Worm (Caenorhabditis elegans): ENCODE data around the gene sma-9.

DNA sequence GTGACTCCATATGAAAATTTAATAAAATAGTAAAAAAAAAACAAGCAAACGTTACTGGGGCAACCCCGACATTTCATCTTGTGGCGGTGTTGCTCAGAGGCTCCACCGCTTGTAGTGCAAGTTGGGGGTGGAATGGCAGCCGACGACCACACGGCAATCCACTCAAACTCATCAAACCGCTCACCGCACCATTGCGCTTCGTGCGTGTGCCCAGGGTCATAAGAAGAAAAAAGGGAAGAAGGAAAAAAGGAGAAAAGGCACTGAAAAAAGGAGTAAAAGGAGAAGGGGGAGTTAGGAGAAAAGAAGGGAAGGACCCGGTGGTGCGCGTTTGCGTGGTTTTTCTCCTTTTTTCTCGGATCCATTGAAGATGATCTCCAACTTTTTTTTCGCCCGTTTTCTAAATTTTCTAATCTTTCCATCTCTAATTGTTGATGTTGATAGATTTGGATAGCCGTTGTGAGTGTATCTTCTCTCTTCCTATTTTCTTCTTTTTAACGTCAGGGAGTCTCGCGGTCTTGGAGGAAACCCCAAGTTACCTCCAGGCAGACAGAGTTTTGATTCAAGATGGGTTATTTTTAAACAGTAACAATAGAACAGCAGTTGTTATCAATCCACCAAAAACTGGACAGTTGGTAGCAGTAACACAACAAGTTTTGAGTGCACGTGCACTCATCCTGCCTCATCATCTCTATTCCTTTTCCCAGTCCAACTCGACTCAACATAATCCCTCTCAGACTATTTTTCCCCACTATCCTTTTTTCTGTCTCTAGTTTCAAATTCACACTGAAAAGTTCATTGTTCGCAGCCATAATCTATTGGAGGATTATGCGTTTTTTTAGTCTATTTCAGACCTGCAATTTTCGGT is 561 bp upstream of the sma-9 start:
- TF ChIP-seq F33H1.4 (GFP tag; IDR thresholded peaks at IDR 0.05), result no peak
- TF ChIP-seq pha-4 (tag; optimal IDR thresholded peaks at IDR 0.05), result no peak
- TF ChIP-seq F49E8.2 (tag; optimal IDR thresholded peaks at IDR 0.05; ENCODE audit: insufficient read depth), result no peak
- no peak for TF ChIP-seq F37B4.10 (GFP tag; IDR thresholded peaks at IDR 0.05)
- TF ChIP-seq lir-1 (GFP tag; conservative IDR thresholded peaks at IDR 0.05), result no peak

All from whole organism, young adult.